Worm (Caenorhabditis elegans) whole organism, late embryonic: ENCODE results near the gene C05C10.8.
A peak's percentile ranks its signal among the peaks of the same experiment; 100 is the strongest.

ENCODE experiments used
- ceh-45 ChIP-seq: fragments of 200-800 bp; sonication (Bioruptor generic); IDR thresholded peaks from 2 replicates; pipeline ENCODE4 v1.3.6; 2022; ENCODE audit warnings: missing genetic modification reagents, missing genetic modification characterization, missing compliant biosample characterization
- dve-1 ChIP-seq: sonication (generic microtip); optimal IDR thresholded peaks from 2 replicates; lab custom pipeline; 2017; ENCODE audit warnings: antibody characterized with exemption, mild to moderate bottlenecking, missing genetic modification characterization, missing compliant biosample characterization
- fkh-10 ChIP-seq: fragments of 150-350 bp; optimal IDR thresholded peaks from 2 replicates; lab custom pipeline; 2014; ENCODE audit warnings: missing biosample characterization, missing genetic modification reagents, missing genetic modification characterization
- nfya-1 ChIP-seq: sonication (generic microtip); optimal IDR thresholded peaks from 2 replicates; lab custom pipeline; 2017; ENCODE audit warnings: missing genetic modification characterization, mild to moderate bottlenecking, missing compliant biosample characterization, antibody characterized with exemption, moderate library complexity
- pax-1 ChIP-seq: fragments of 150-350 bp; optimal IDR thresholded peaks from 2 replicates; lab custom pipeline; 2014; ENCODE audit warnings: missing biosample characterization, missing genetic modification characterization
- pha-4 ChIP-seq: fragments of 150-350 bp; optimal IDR thresholded peaks from 2 replicates; lab custom pipeline; 2018; ENCODE audit warnings: missing biosample characterization, missing genetic modification reagents, missing genetic modification characterization
- sox-4 ChIP-seq: sonication (generic microtip); optimal IDR thresholded peaks from 2 replicates; lab custom pipeline; 2017; ENCODE audit warnings: mild to moderate bottlenecking, missing genetic modification characterization, inconsistent platforms, missing compliant biosample characterization
- tbx-2 ChIP-seq: sonication (generic microtip); optimal IDR thresholded peaks from 2 replicates; lab custom pipeline; 2016; ENCODE audit warnings: missing genetic modification characterization, missing compliant biosample characterization
- unc-3 ChIP-seq, 2 experiments: fragments of 200-800 bp in 1 of 2; sonication (Bioruptor generic) in 1 of 2; sonication (generic microtip) in 1 of 2; conservative IDR thresholded peaks in 1 of 2; optimal IDR thresholded peaks in 1 of 2; 2 replicates each; pipeline versions ENCODE4 v1.3.6 to Lab custom; 2016 to 2022; ENCODE audit warnings: missing compliant biosample characterization in 2 of 2, missing genetic modification characterization in 2 of 2, missing genetic modification reagents in 1 of 2

DNA sequence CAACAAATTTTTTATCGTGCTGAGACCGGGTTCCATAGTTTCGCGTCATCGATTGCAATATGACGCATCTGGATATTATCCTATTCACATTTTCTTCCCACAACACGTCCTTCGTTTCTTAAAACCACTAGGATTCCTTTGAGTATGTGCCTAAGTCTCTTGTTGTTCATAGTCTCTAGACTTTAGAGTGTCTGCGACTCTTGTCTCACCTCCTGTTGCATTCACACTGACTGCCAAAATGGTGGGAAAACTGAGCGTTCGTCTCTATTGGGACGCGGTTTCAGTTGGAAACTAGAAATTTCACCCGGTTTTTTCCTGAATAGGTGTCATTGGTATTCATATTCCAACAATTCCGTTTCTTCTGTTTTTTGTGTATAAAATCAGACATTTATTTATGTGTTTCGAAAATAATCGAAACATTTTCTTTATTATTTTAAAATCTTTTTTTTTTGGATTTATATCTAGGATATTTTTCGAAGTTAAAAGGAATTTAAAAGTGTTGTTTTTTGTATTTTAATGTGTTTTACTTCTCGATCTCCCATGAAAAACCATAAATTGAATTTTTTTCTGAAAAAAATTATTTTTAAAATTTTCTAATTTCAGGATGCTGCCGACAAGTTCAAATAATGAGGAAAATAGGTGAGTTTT is 3.9 kb upstream of the C05C10.8 start, which contains the start of gene C05C10.2:
- TF ChIP-seq tbx-2 (no peak), pax-1 (tag; lab: Kevin White, UChicago) (no peak), sox-4 (tag; lab: Kevin White, UChicago) (no peak), fkh-10 (GFP tag; lab: Kevin White, UChicago) (no peak), pha-4 (tag; lab: Kevin White, UChicago) (no peak), nfya-1 (peak; percentile 7), dve-1 (tag; lab: Kevin White, UChicago) (no peak), unc-3 (GFP tag; conservative IDR thresholded peaks at IDR 0.05; lab: Robert Waterston, UW) (no peak), unc-3 (tag; optimal IDR thresholded peaks at IDR 0.05; lab: Kevin White, UChicago) (no peak), ceh-45 (GFP tag; lab: Robert Waterston, UW) (no peak)
